Worm (Caenorhabditis elegans) whole organism, L3 larva: ENCODE results near the gene cyp-35A5.

Experiments used
- elt-3 ChIP-seq, 3 experiments: fragments of 150-350 bp in 1 of 3; sonication (generic microtip) in 2 of 3; optimal IDR thresholded peaks; 2 replicates in 2 of 3; 4 replicates in 1 of 3; lab custom pipeline; 2014 to 2017; ENCODE audit warnings: missing biosample characterization in 3 of 3, missing genetic modification characterization in 3 of 3
- fkh-10 ChIP-seq: sonication (generic microtip); optimal IDR thresholded peaks from 2 replicates; lab custom pipeline; 2017; ENCODE audit warnings: missing biosample characterization, missing genetic modification reagents, missing genetic modification characterization
- nfya-1 ChIP-seq: sonication (generic microtip); optimal IDR thresholded peaks from 2 replicates; lab custom pipeline; 2017; ENCODE audit warnings: missing genetic modification characterization, mild to moderate bottlenecking, missing compliant biosample characterization, antibody characterized with exemption, moderate library complexity; ENCODE audit not compliant: insufficient read depth
- nhr-237 ChIP-seq: fragments of 150-350 bp; optimal IDR thresholded peaks from 2 replicates; lab custom pipeline; 2014; ENCODE audit warnings: missing biosample characterization, missing genetic modification characterization
- snpc-4 ChIP-seq: fragments of 150-350 bp; optimal IDR thresholded peaks from 2 replicates; lab custom pipeline; 2014; ENCODE audit warnings: missing biosample characterization, missing genetic modification characterization

ce11 chrV:3949723-3950122, 13.6 kb downstream of the cyp-35A5 start, which contains the start of gene dach-1:
- TF ChIP-seq fkh-10 (GFP tag; lab: Kevin White, UChicago) (no peak), nfya-1 (no peak), snpc-4 (tag; lab: Kevin White, UChicago) (no peak), nhr-237 (tag; lab: Kevin White, UChicago) (no peak), elt-3 (tag; optimal IDR thresholded peaks at IDR 0.05; lab: Kevin White, UChicago) (no peak)
